Worm (Caenorhabditis elegans) whole organism, young adult: ENCODE data around the gene wht-1.

Source experiments
- F49E8.2 ChIP-seq: sonication (generic microtip); optimal IDR thresholded peaks from 3 replicates; lab custom pipeline; 2017; ENCODE audit warnings: missing genetic modification characterization, mild to moderate bottlenecking, missing compliant biosample characterization, antibody characterized with exemption, moderate library complexity; ENCODE audit not compliant: insufficient read depth
- Y95B8A.8 ChIP-seq: fragments of 200-800 bp; sonication (Bioruptor generic); IDR thresholded peaks from 2 replicates; pipeline ENCODE4 v1.3.6; 2022; ENCODE audit warnings: missing genetic modification reagents, missing genetic modification characterization, missing compliant biosample characterization
- aptf-2 ChIP-seq: fragments of 200-800 bp; sonication (Bioruptor generic); conservative IDR thresholded peaks from 2 replicates; pipeline ENCODE4 v1.3.6; 2022; ENCODE audit warnings: missing genetic modification reagents, missing genetic modification characterization, missing compliant biosample characterization
- athp-1 ChIP-seq: sonication (generic microtip); optimal IDR thresholded peaks from 2 replicates; lab custom pipeline; 2017; ENCODE audit warnings: mild to moderate bottlenecking, missing genetic modification characterization, missing compliant biosample characterization
- ceh-27 ChIP-seq: fragments of 200-800 bp; sonication (Bioruptor generic); optimal IDR thresholded peaks from 2 replicates; lab custom pipeline; 2018; ENCODE audit warnings: mild to moderate bottlenecking, missing genetic modification characterization, moderate library complexity, missing compliant biosample characterization
- chd-7 ChIP-seq: sonication (generic microtip); optimal IDR thresholded peaks from 2 replicates; lab custom pipeline; 2016; ENCODE audit warnings: mild to moderate bottlenecking, missing genetic modification characterization, moderate library complexity, missing compliant biosample characterization
- dox-1 ChIP-seq: fragments of 200-800 bp; sonication (Bioruptor generic); IDR thresholded peaks from 2 replicates; pipeline ENCODE4 v1.3.6; 2022; ENCODE audit warnings: missing genetic modification reagents, missing genetic modification characterization, missing compliant biosample characterization
- egl-18 ChIP-seq: fragments of 200-800 bp; sonication (Bioruptor generic); IDR thresholded peaks from 2 replicates; pipeline ENCODE4 v1.3.6; 2022; ENCODE audit warnings: missing genetic modification reagents, missing genetic modification characterization, missing compliant biosample characterization
- fkh-3 ChIP-seq: sonication (generic microtip); optimal IDR thresholded peaks from 2 replicates; lab custom pipeline; 2016; ENCODE audit warnings: mild to moderate bottlenecking, missing genetic modification characterization, missing compliant biosample characterization
- lin-40 ChIP-seq: sonication (generic microtip); optimal IDR thresholded peaks from 2 replicates; lab custom pipeline; 2016; ENCODE audit warnings: missing genetic modification characterization, mild to moderate bottlenecking, missing compliant biosample characterization, missing genotype, missing genetic modification reagents
- nhr-80 ChIP-seq: sonication (generic microtip); optimal IDR thresholded peaks from 2 replicates; lab custom pipeline; 2016; ENCODE audit warnings: missing genetic modification characterization, missing compliant biosample characterization
- pbrm-1 ChIP-seq: fragments of 200-800 bp; sonication (Bioruptor generic); IDR thresholded peaks from 2 replicates; pipeline ENCODE4 v1.3.6; 2022; ENCODE audit warnings: missing genetic modification reagents, missing genetic modification characterization, missing compliant biosample characterization
- pha-4 ChIP-seq: fragments of 150-350 bp; sonication (generic microtip); optimal IDR thresholded peaks from 2 replicates; lab custom pipeline; 2014; ENCODE audit warnings: missing biosample characterization, missing genetic modification reagents, missing genetic modification characterization
- sptf-2 ChIP-seq: fragments of 200-800 bp; sonication (Bioruptor generic); optimal IDR thresholded peaks from 2 replicates; lab custom pipeline; 2018; ENCODE audit warnings: mild to moderate bottlenecking, missing genetic modification characterization, missing compliant biosample characterization

- no peak for TF ChIP-seq pbrm-1 (GFP tag; lab: Robert Waterston, UW)
- no peak for TF ChIP-seq Y95B8A.8 (GFP tag; lab: Robert Waterston, UW)
- no peak for TF ChIP-seq F49E8.2 (tag; lab: Kevin White, UChicago)
- TF ChIP-seq sptf-2 (GFP tag; lab: Kevin White, UChicago): no peak
- TF ChIP-seq egl-18 (GFP tag; lab: Robert Waterston, UW): no peak
- no peak for TF ChIP-seq nhr-80
- no peak for TF ChIP-seq ceh-27
- TF ChIP-seq dox-1 (GFP tag; lab: Robert Waterston, UW): no peak
- no peak for TF ChIP-seq pha-4 (tag; lab: Kevin White, UChicago)
- no peak for TF ChIP-seq lin-40 (tag; lab: Kevin White, UChicago)
- TF ChIP-seq chd-7 (tag; lab: Kevin White, UChicago): no peak
- TF ChIP-seq aptf-2: no peak
- no peak for TF ChIP-seq athp-1 (tag; lab: Kevin White, UChicago)
- TF ChIP-seq fkh-3 (tag; lab: Kevin White, UChicago): no peak
Measured at ce11 chrIII:6077973-6078372, 9.6 kb downstream of the wht-1 start.
